3 fruit fly cellular contexts compared by ENCODE assay signal in the genomic region with DNA sequence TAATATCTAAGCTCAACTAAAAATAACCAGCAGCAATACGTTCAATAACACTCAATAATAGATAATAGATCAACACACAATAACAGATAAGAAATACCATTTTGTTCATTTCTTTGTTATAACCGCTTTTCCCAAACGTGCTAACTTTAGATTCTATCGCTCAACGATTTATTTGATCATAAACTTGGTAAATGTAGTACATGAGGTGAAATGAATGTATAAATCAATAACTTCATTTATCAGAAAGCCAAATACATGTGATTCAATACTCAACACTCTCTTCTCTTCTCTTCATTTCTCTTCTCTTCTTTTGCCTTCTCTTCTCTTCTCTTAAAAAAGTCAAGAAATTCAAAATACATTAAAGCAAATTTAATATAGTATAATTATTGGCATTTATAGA.
A peak's percentile ranks its signal among the peaks of the same experiment; 100 is the strongest.
TF ChIP-seq lines count a peak whose summit lies in the region.

No protein-coding gene starts in this region.

- TF ChIP-seq CTCF in whole organism, embryonic (GFP tag; optimal IDR thresholded peaks at IDR 0.05; lab: Kevin White, UChicago) = no peak

TF ChIP-seq in whole organism, embryonic, 481 proteins besides CTCF, POLR2A, EP300 and RAD21 (continues in another document):
- TF ChIP-seq sens-2 (GFP tag; IDR thresholded peaks at IDR 0.05; lab: Robert Waterston, UW) = no peak
- peak; percentile 70 for TF ChIP-seq CG34376 (GFP tag; optimal IDR thresholded peaks at IDR 0.05; lab: Kevin White, UChicago)
- TF ChIP-seq shn (GFP tag; optimal IDR thresholded peaks at IDR 0.05; lab: Kevin White, UChicago) = no peak
- no peak for TF ChIP-seq BtbVII (GFP tag; optimal IDR thresholded peaks at IDR 0.05; lab: Kevin White, UChicago)
- no peak for TF ChIP-seq CG30020 (tag; optimal IDR thresholded peaks at IDR 0.05; lab: Kevin White, UChicago)
- TF ChIP-seq CG11247 (GFP tag; IDR thresholded peaks at IDR 0.05; lab: Robert Waterston, UW) = no peak
- TF ChIP-seq cas (GFP tag; IDR thresholded peaks at IDR 0.05; lab: Robert Waterston, UW) = no peak
- no peak for TF ChIP-seq Sin3A (optimal IDR thresholded peaks at IDR 0.05; lab: Kevin White, UChicago)
- peak; percentile 72 to 90 for TF ChIP-seq Trl (optimal IDR thresholded peaks at IDR 0.05; lab: Kevin White, UChicago)
- TF ChIP-seq Trl (GFP tag; optimal IDR thresholded peaks at IDR 0.05; lab: Kevin White, UChicago) = no peak
- no peak for TF ChIP-seq CG10654 (GFP tag; optimal IDR thresholded peaks at IDR 0.05; lab: Kevin White, UChicago)
- TF ChIP-seq Dad (GFP tag; optimal IDR thresholded peaks at IDR 0.05; lab: Kevin White, UChicago) = no peak
- TF ChIP-seq fru (optimal IDR thresholded peaks at IDR 0.05; lab: Kevin White, UChicago) = no peak
- TF ChIP-seq ac (GFP tag; optimal IDR thresholded peaks at IDR 0.05; lab: Kevin White, UChicago) = no peak
- TF ChIP-seq CG3163 (GFP tag; optimal IDR thresholded peaks at IDR 0.05; lab: Kevin White, UChicago) = peak; percentile 75
- TF ChIP-seq cwo (GFP tag; optimal IDR thresholded peaks at IDR 0.05; lab: Kevin White, UChicago) = peak; percentile 42
- TF ChIP-seq Dp (GFP tag; optimal IDR thresholded peaks at IDR 0.05; lab: Kevin White, UChicago) = no peak
- TF ChIP-seq CG2678 (tag; optimal IDR thresholded peaks at IDR 0.05; lab: Kevin White, UChicago) = peak; percentile 19
- TF ChIP-seq pzg (GFP tag; optimal IDR thresholded peaks at IDR 0.05; lab: Kevin White, UChicago) = no peak
- TF ChIP-seq CG6254 (GFP tag; optimal IDR thresholded peaks at IDR 0.05; lab: Kevin White, UChicago) = peak; percentile 6
- no peak for TF ChIP-seq ham (GFP tag; IDR thresholded peaks at IDR 0.05; lab: Robert Waterston, UW)
- peak; percentile 56 for TF ChIP-seq mirr (GFP tag; optimal IDR thresholded peaks at IDR 0.05; lab: Kevin White, UChicago)
- peak; percentile 45 for TF ChIP-seq salm (tag; optimal IDR thresholded peaks at IDR 0.05; lab: Kevin White, UChicago)
- TF ChIP-seq Nf-YC (tag; optimal IDR thresholded peaks at IDR 0.05; lab: Kevin White, UChicago) = no peak
- no peak for TF ChIP-seq dpn (GFP tag; optimal IDR thresholded peaks at IDR 0.05; lab: Kevin White, UChicago)
- TF ChIP-seq NC2α (GFP tag; optimal IDR thresholded peaks at IDR 0.05; lab: Kevin White, UChicago) = no peak
- no peak for TF ChIP-seq gt (GFP tag; IDR thresholded peaks at IDR 0.05; lab: Robert Waterston, UW)
- TF ChIP-seq CG15514 (GFP tag; optimal IDR thresholded peaks at IDR 0.05; lab: Kevin White, UChicago) = no peak
- TF ChIP-seq CG13296 (GFP tag; optimal IDR thresholded peaks at IDR 0.05; lab: Kevin White, UChicago) = peak; percentile 19
- no peak for TF ChIP-seq sob (GFP tag; IDR thresholded peaks at IDR 0.05; lab: Robert Waterston, UW)

TF ChIP-seq in whole organism, prepupa, 60 proteins besides CTCF, POLR2A, EP300 and RAD21:
- TF ChIP-seq CG31627 (GFP tag; optimal IDR thresholded peaks at IDR 0.05; lab: Kevin White, UChicago) (no peak), fkh (GFP tag; optimal IDR thresholded peaks at IDR 0.05; lab: Kevin White, UChicago) (peak; percentile 40), Eip78C (GFP tag; lab: Kevin White, UChicago) (peak; percentile 22)

TF ChIP-seq in whole organism, wandering third instar larva, 38 proteins besides CTCF, POLR2A, EP300 and RAD21:
- TF ChIP-seq br (GFP tag; optimal IDR thresholded peaks at IDR 0.05; lab: Kevin White, UChicago) = no peak
- peak; percentile 24 for TF ChIP-seq Dif (GFP tag; optimal IDR thresholded peaks at IDR 0.05; lab: Kevin White, UChicago; ENCODE audit: partially characterized antibody)
- peak in 1 of 2 experiments; percentile 1 for TF ChIP-seq dl (GFP tag; optimal IDR thresholded peaks at IDR 0.05; lab: Kevin White, UChicago; ENCODE audit: insufficient read depth in 1 of 2, partially characterized antibody in 2 of 2)
